Worm (Caenorhabditis elegans): Measurements from ENCODE around the gene fip-1.

Gene fip-1

ce11 chrIII:8639188-8639795, at the start of gene fip-1:
Gene fip-1, plus strand, starts transcription at chrIII:8639745.
- TF ChIP-seq F33H1.4 (GFP tag; IDR thresholded peaks at IDR 0.05): peak; percentile 27; the same call in 1 of the 2 replicates
- 0 out of 2 replicates have a peak, but pooled peaks have one; percentile 18 for TF ChIP-seq rcor-1 (GFP tag; IDR thresholded peaks at IDR 0.05)
- no peak for TF ChIP-seq akir-1 (GFP tag; optimal IDR thresholded peaks at IDR 0.05)
- TF ChIP-seq F23B12.7 (tag; optimal IDR thresholded peaks at IDR 0.05; ENCODE audit: insufficient read depth): peak; percentile 59
- no peak for TF ChIP-seq unc-62 (GFP tag; optimal IDR thresholded peaks at IDR 0.05)
- 0 out of 2 replicates have a peak, but pooled peaks have one; percentile 11 for TF ChIP-seq ztf-6 (GFP tag; IDR thresholded peaks at IDR 0.05)
- no peak for TF ChIP-seq ceh-79 (tag; optimal IDR thresholded peaks at IDR 0.05)
- TF ChIP-seq B0336.3 (GFP tag; IDR thresholded peaks at IDR 0.05): no peak
- 0 out of 2 replicates have a peak, but pooled peaks have one; percentile 28 for TF ChIP-seq ztf-28 (GFP tag; IDR thresholded peaks at IDR 0.05)
- no peak for TF ChIP-seq egl-18 (GFP tag; IDR thresholded peaks at IDR 0.05)
- no peak for TF ChIP-seq gei-17 (GFP tag; optimal IDR thresholded peaks at IDR 0.05)
- TF ChIP-seq F49E8.2 (tag; optimal IDR thresholded peaks at IDR 0.05; ENCODE audit: insufficient read depth): peak; percentile 62
- no peak for TF ChIP-seq ets-4 (GFP tag; optimal IDR thresholded peaks at IDR 0.05)
- TF ChIP-seq snpc-1.3 (tag; optimal IDR thresholded peaks at IDR 0.05; ENCODE audit: insufficient read depth): peak; percentile 66
- TF ChIP-seq attf-5 (GFP tag; optimal IDR thresholded peaks at IDR 0.05): no peak
- TF ChIP-seq ztf-18 (tag; optimal IDR thresholded peaks at IDR 0.05): peak; percentile 68
- TF ChIP-seq cebp-2 (GFP tag; IDR thresholded peaks at IDR 0.05): no peak
- TF ChIP-seq ekl-4 (GFP tag; IDR thresholded peaks at IDR 0.05): peak; percentile 74
- TF ChIP-seq F57C9.4 (tag; optimal IDR thresholded peaks at IDR 0.05): no peak
- peak; percentile 68; the same call in 1 of the 2 replicates for TF ChIP-seq madf-6 (GFP tag; IDR thresholded peaks at IDR 0.05)
- TF ChIP-seq Y67H2A.10 (GFP tag; conservative IDR thresholded peaks at IDR 0.05): no peak
- TF ChIP-seq T26A5.8 (tag; optimal IDR thresholded peaks at IDR 0.05): no peak
- no peak for TF ChIP-seq ama-1 (optimal IDR thresholded peaks at IDR 0.05)
- peak in 1 of 2 experiments; percentile 87 for TF ChIP-seq ama-1 (GFP tag; optimal IDR thresholded peaks at IDR 0.05)
- TF ChIP-seq lsy-27 (tag; optimal IDR thresholded peaks at IDR 0.05; ENCODE audit: borderline replicate concordance, insufficient read depth): no peak
- TF ChIP-seq let-607 (tag; optimal IDR thresholded peaks at IDR 0.05): peak in 1 of 2 experiments; percentile 16
- TF ChIP-seq snpc-4 (GFP tag; optimal IDR thresholded peaks at IDR 0.05): peak; percentile 38
- TF ChIP-seq snpc-4 (tag; optimal IDR thresholded peaks at IDR 0.05): peak in 3 of 4 experiments; percentile 27 to 56 (median 42)
- TF ChIP-seq mcd-1 (GFP tag; IDR thresholded peaks at IDR 0.05): no peak; the same call in 1 of the 2 replicates
- 0 out of 2 replicates have a peak, but pooled peaks have one; percentile 71 for TF ChIP-seq bed-1 (GFP tag; IDR thresholded peaks at IDR 0.05)
- peak; percentile 47 to 79 for TF ChIP-seq rec-8 (tag; optimal IDR thresholded peaks at IDR 0.05)
- peak; percentile 61 for TF ChIP-seq repo-1 (tag; optimal IDR thresholded peaks at IDR 0.05)
- peak; percentile 39 for TF ChIP-seq ceh-27 (GFP tag; optimal IDR thresholded peaks at IDR 0.05)
- TF ChIP-seq nfya-2 (GFP tag; IDR thresholded peaks at IDR 0.05): peak; percentile 33; the same call in 1 of the 2 replicates
- TF ChIP-seq F52B5.7 (tag; optimal IDR thresholded peaks at IDR 0.05): no peak
- peak in 1 of 3 experiments; percentile 45 for TF ChIP-seq lin-35 (GFP tag; optimal IDR thresholded peaks at IDR 0.05)
- no peak for TF ChIP-seq dpl-1 (GFP tag; optimal IDR thresholded peaks at IDR 0.05)
- peak; percentile 50 for TF ChIP-seq lsl-1 (GFP tag; optimal IDR thresholded peaks at IDR 0.05)
- peak; percentile 49 for TF ChIP-seq ZK185.1 (tag; optimal IDR thresholded peaks at IDR 0.05; ENCODE audit: poor library complexity, severe bottlenecking)
- peak; percentile 66 for TF ChIP-seq pbrm-1 (GFP tag; IDR thresholded peaks at IDR 0.05)
- TF ChIP-seq nfya-1 (tag; optimal IDR thresholded peaks at IDR 0.05; ENCODE audit: borderline replicate concordance, insufficient read depth): no peak
- TF ChIP-seq zim-3 (tag; optimal IDR thresholded peaks at IDR 0.05): peak; percentile 50
- 0 out of 2 replicates have a peak, but pooled peaks have one; percentile 70 for TF ChIP-seq aptf-3 (GFP tag; IDR thresholded peaks at IDR 0.05)
- TF ChIP-seq ztf-25 (GFP tag; IDR thresholded peaks at IDR 0.05): 0 out of 2 replicates have a peak, but pooled peaks have one; percentile 62
- TF ChIP-seq F22D6.2 (tag; optimal IDR thresholded peaks at IDR 0.05): no peak
- peak; percentile 79 for TF ChIP-seq athp-1 (tag; optimal IDR thresholded peaks at IDR 0.05)

Measured in whole organism, young adult.